Fruit fly (Drosophila melanogaster) whole organism, embryonic: ENCODE measurements around the gene mRpS31.
A peak's percentile ranks its signal among the peaks of the same experiment; 100 is the strongest.

Source experiments
- CG10209 ChIP-seq: fragments of 200-800 bp; sonication (Bioruptor generic); optimal IDR thresholded peaks from 3 replicates; lab custom pipeline; 2017; ENCODE audit warnings: missing biosample characterization, mild to moderate bottlenecking, missing genetic modification characterization, missing genetic modification reagents
- CG10267 ChIP-seq: fragments of 200-800 bp; sonication (Bioruptor generic); optimal IDR thresholded peaks from 2 replicates; lab custom pipeline; 2018; ENCODE audit warnings: missing biosample characterization, mild to moderate bottlenecking, missing genetic modification characterization, moderate library complexity
- CG10321 ChIP-seq: fragments of 200-800 bp; sonication (Bioruptor generic); IDR thresholded peaks from 2 replicates; pipeline ENCODE4 v1.3.6; 2022; ENCODE audit warnings: missing biosample characterization, missing genetic modification characterization
- CG11398 ChIP-seq: fragments of 200-800 bp; sonication (Bioruptor generic); optimal IDR thresholded peaks from 2 replicates; lab custom pipeline; 2016; ENCODE audit warnings: missing biosample characterization, missing genetic modification characterization
- CG11456 ChIP-seq: fragments of 200-800 bp; sonication (Bioruptor generic); IDR thresholded peaks from 3 replicates; pipeline ENCODE4 v1.3.6; 2022; ENCODE audit warnings: missing biosample characterization, missing genetic modification characterization
- CG14667 ChIP-seq: fragments of 200-800 bp; sonication (Bioruptor generic); IDR thresholded peaks from 2 replicates; pipeline ENCODE4 v1.3.6; 2022; ENCODE audit warnings: missing biosample characterization, missing genetic modification characterization
- CG14965 ChIP-seq: fragments of 200-800 bp; sonication (Bioruptor generic); optimal IDR thresholded peaks from 2 replicates; lab custom pipeline; 2016; ENCODE audit warnings: missing biosample characterization, missing genetic modification characterization, borderline replicate concordance
- CG15479 ChIP-seq: fragments of 200-800 bp; sonication (Bioruptor generic); optimal IDR thresholded peaks from 3 replicates; lab custom pipeline; 2019; ENCODE audit warnings: missing biosample characterization, mild to moderate bottlenecking, missing genetic modification characterization, moderate library complexity
- CG1832 ChIP-seq: fragments of 200-800 bp; sonication (Bioruptor generic); optimal IDR thresholded peaks from 2 replicates; lab custom pipeline; 2017; ENCODE audit warnings: missing biosample characterization, mild to moderate bottlenecking, missing genetic modification characterization, inconsistent platforms
- CG2199 ChIP-seq: fragments of 200-800 bp; sonication (Bioruptor generic); IDR thresholded peaks from 3 replicates; pipeline ENCODE4 v1.3.6; 2022; ENCODE audit warnings: missing biosample characterization, missing genetic modification characterization
- CG2712 ChIP-seq: fragments of 200-800 bp; optimal IDR thresholded peaks from 3 replicates; lab custom pipeline; 2019; ENCODE audit warnings: missing biosample characterization, mild to moderate bottlenecking, missing genetic modification characterization, moderate library complexity
- CG42726 ChIP-seq: fragments of 200-800 bp; sonication (Bioruptor generic); IDR thresholded peaks from 2 replicates; pipeline ENCODE4 v1.3.6; 2022; ENCODE audit warnings: missing biosample characterization, missing genetic modification characterization; ENCODE audit not compliant: partially characterized antibody
- CG4360 ChIP-seq: fragments of 200-800 bp; sonication (Bioruptor generic); IDR thresholded peaks from 2 replicates; pipeline ENCODE4 v1.3.6; 2022; ENCODE audit warnings: missing biosample characterization, missing genetic modification characterization
- CG6254 ChIP-seq: fragments of 200-800 bp; sonication (Bioruptor generic); optimal IDR thresholded peaks from 3 replicates; lab custom pipeline; 2017; ENCODE audit warnings: mild to moderate bottlenecking, missing biosample characterization, missing genetic modification reagents, missing genetic modification characterization
- CG8290 ChIP-seq, 3 experiments: fragments of 200-800 bp; sonication (Bioruptor generic); optimal IDR thresholded peaks; 2 replicates each; lab custom pipeline; 2016 to 2019; ENCODE audit warnings: missing biosample characterization in 3 of 3, missing genetic modification characterization in 3 of 3, mild to moderate bottlenecking in 2 of 3, moderate library complexity in 1 of 3
- D19A ChIP-seq: fragments of 200-800 bp; optimal IDR thresholded peaks from 3 replicates; lab custom pipeline; 2019; ENCODE audit warnings: missing biosample characterization, mild to moderate bottlenecking, missing genetic modification characterization, moderate library complexity
- Dll ChIP-seq: fragments of 200-800 bp; sonication (Bioruptor generic); IDR thresholded peaks from 4 replicates; pipeline ENCODE4 v1.3.6; 2022; ENCODE audit warnings: missing biosample characterization, missing genetic modification characterization; ENCODE audit not compliant: partially characterized antibody
- Doc3 ChIP-seq: fragments of 200-800 bp; sonication (Bioruptor generic); IDR thresholded peaks from 3 replicates; pipeline ENCODE4 v1.3.6; 2022; ENCODE audit warnings: missing biosample characterization, missing genetic modification characterization; ENCODE audit not compliant: partially characterized antibody
- Dp ChIP-seq: fragments of 200-800 bp; sonication (Bioruptor generic); optimal IDR thresholded peaks from 2 replicates; lab custom pipeline; 2018; ENCODE audit warnings: missing biosample characterization, mild to moderate bottlenecking, missing genetic modification characterization, moderate library complexity
- Hmx ChIP-seq: fragments of 200-800 bp; sonication (Bioruptor generic); optimal IDR thresholded peaks from 2 replicates; lab custom pipeline; 2016; ENCODE audit warnings: missing biosample characterization, missing genetic modification characterization
- Lhr ChIP-seq: fragments of 200-800 bp; sonication (Bioruptor generic); optimal IDR thresholded peaks from 3 replicates; lab custom pipeline; 2017; ENCODE audit warnings: mild to moderate bottlenecking, missing biosample characterization, missing genetic modification reagents, missing genetic modification characterization
- MTF-1 ChIP-seq: fragments of 200-800 bp; sonication (Bioruptor generic); optimal IDR thresholded peaks from 2 replicates; lab custom pipeline; 2018; ENCODE audit warnings: missing biosample characterization, mild to moderate bottlenecking, missing genetic modification characterization, borderline replicate concordance
- Nf-YC ChIP-seq: fragments of 200-800 bp; optimal IDR thresholded peaks from 3 replicates; lab custom pipeline; 2019; ENCODE audit warnings: missing biosample characterization, mild to moderate bottlenecking, missing genetic modification characterization, moderate library complexity
- Tbp ChIP-seq: fragments of >200 bp; optimal IDR thresholded peaks from 2 replicates; lab custom pipeline; 2018; ENCODE audit warnings: missing biosample characterization, missing genetic modification characterization
- Usf ChIP-seq: fragments of 200-800 bp; sonication (Bioruptor generic); optimal IDR thresholded peaks from 2 replicates; lab custom pipeline; 2017; ENCODE audit warnings: missing genotype, missing biosample characterization, missing genetic modification characterization
- ac ChIP-seq: fragments of 200-800 bp; sonication (Bioruptor generic); optimal IDR thresholded peaks from 3 replicates; lab custom pipeline; 2017; ENCODE audit warnings: missing biosample characterization, mild to moderate bottlenecking, missing genetic modification characterization
- amos ChIP-seq: fragments of 200-800 bp; sonication (Bioruptor generic); IDR thresholded peaks from 2 replicates; pipeline ENCODE4 v1.3.6; 2022; ENCODE audit warnings: missing biosample characterization, missing genetic modification characterization; ENCODE audit not compliant: partially characterized antibody
- az2 ChIP-seq: fragments of 200-800 bp; sonication (Bioruptor generic); optimal IDR thresholded peaks from 3 replicates; lab custom pipeline; 2016; ENCODE audit warnings: missing biosample characterization, missing genetic modification characterization
- cas ChIP-seq: fragments of 200-800 bp; sonication (Bioruptor generic); IDR thresholded peaks from 2 replicates; pipeline ENCODE4 v1.3.6; 2022; ENCODE audit warnings: missing biosample characterization, missing genetic modification characterization
- ci ChIP-seq: fragments of 200-800 bp; sonication (Bioruptor generic); IDR thresholded peaks from 3 replicates; pipeline ENCODE4 v1.3.6; 2022; ENCODE audit warnings: missing biosample characterization, missing genetic modification characterization
- crol ChIP-seq: fragments of 200-800 bp; sonication (Bioruptor generic); IDR thresholded peaks from 2 replicates; pipeline ENCODE4 v1.3.6; 2022; ENCODE audit warnings: missing biosample characterization, missing genetic modification characterization
- cwo ChIP-seq: fragments of 200-800 bp; sonication (Bioruptor generic); optimal IDR thresholded peaks from 3 replicates; lab custom pipeline; 2017; ENCODE audit warnings: missing biosample characterization, missing genetic modification characterization, mild to moderate bottlenecking, moderate library complexity, missing genetic modification reagents
- disco-r ChIP-seq: fragments of 200-800 bp; sonication (Bioruptor generic); optimal IDR thresholded peaks from 2 replicates; lab custom pipeline; 2016; ENCODE audit warnings: missing biosample characterization, missing genetic modification characterization
- dysf ChIP-seq: fragments of 200-800 bp; sonication (Bioruptor generic); IDR thresholded peaks from 3 replicates; pipeline ENCODE4 v1.3.6; 2022; ENCODE audit warnings: missing biosample characterization, missing genetic modification characterization
- gro ChIP-seq: fragments of 200-800 bp; sonication (Bioruptor generic); optimal IDR thresholded peaks from 2 replicates; lab custom pipeline; 2016; ENCODE audit warnings: missing biosample characterization, missing genetic modification characterization
- hbn ChIP-seq: fragments of 200-800 bp; sonication (Bioruptor generic); IDR thresholded peaks from 2 replicates; pipeline ENCODE4 v1.3.6; 2022; ENCODE audit warnings: missing biosample characterization, missing genetic modification characterization; ENCODE audit not compliant: partially characterized antibody
- hkb ChIP-seq, 2 experiments: fragments of 200-800 bp in 1 of 2; fragments of >200 bp in 1 of 2; sonication (Bioruptor generic) in 1 of 2; IDR thresholded peaks in 1 of 2; optimal IDR thresholded peaks in 1 of 2; 2 replicates each; pipeline versions ENCODE4 v1.3.6 to Lab custom; 2017 to 2022; ENCODE audit warnings: missing biosample characterization in 1 of 2, missing genetic modification characterization in 1 of 2
- hth ChIP-seq: fragments of >200 bp; optimal IDR thresholded peaks from 2 replicates; lab custom pipeline; 2017; ENCODE audit warnings: inconsistent platforms
- kah ChIP-seq: fragments of 200-800 bp; sonication (Bioruptor generic); optimal IDR thresholded peaks from 2 replicates; lab custom pipeline; 2018; ENCODE audit warnings: missing biosample characterization, mild to moderate bottlenecking, missing genetic modification characterization
- lmd ChIP-seq: fragments of 200-800 bp; sonication (Bioruptor generic); IDR thresholded peaks from 2 replicates; pipeline ENCODE4 v1.3.6; 2022; ENCODE audit warnings: missing biosample characterization, missing genetic modification characterization
- nom ChIP-seq: fragments of 200-800 bp; sonication (Bioruptor generic); optimal IDR thresholded peaks from 2 replicates; lab custom pipeline; 2017; ENCODE audit warnings: missing biosample characterization, missing genetic modification characterization, mild to moderate bottlenecking, moderate library complexity, missing genetic modification reagents
- pum ChIP-seq: fragments of 200-800 bp; sonication (Bioruptor generic); optimal IDR thresholded peaks from 2 replicates; lab custom pipeline; 2016; ENCODE audit warnings: missing biosample characterization, missing genetic modification characterization
- repo ChIP-seq: fragments of 200-800 bp; sonication (Bioruptor generic); optimal IDR thresholded peaks from 2 replicates; lab custom pipeline; 2016; ENCODE audit warnings: missing biosample characterization, missing genetic modification characterization
- run ChIP-seq: fragments of 200-800 bp; sonication (Bioruptor generic); optimal IDR thresholded peaks from 3 replicates; lab custom pipeline; 2018; ENCODE audit warnings: missing biosample characterization, mild to moderate bottlenecking, missing genetic modification characterization
- scrt ChIP-seq: fragments of 200-800 bp; sonication (Bioruptor generic); optimal IDR thresholded peaks from 2 replicates; lab custom pipeline; 2018; ENCODE audit warnings: missing biosample characterization, mild to moderate bottlenecking, missing genetic modification characterization, moderate library complexity
- slou ChIP-seq: fragments of 200-800 bp; sonication (Bioruptor generic); optimal IDR thresholded peaks from 3 replicates; lab custom pipeline; 2016; ENCODE audit warnings: missing biosample characterization, missing genetic modification characterization
- tin ChIP-seq: fragments of 200-800 bp; sonication (Bioruptor generic); optimal IDR thresholded peaks from 3 replicates; lab custom pipeline; 2016; ENCODE audit warnings: missing biosample characterization, missing genetic modification characterization
- zfh1 ChIP-seq: fragments of 200-800 bp; sonication (Bioruptor generic); IDR thresholded peaks from 3 replicates; pipeline ENCODE4 v1.3.6; 2022; ENCODE audit warnings: missing biosample characterization, missing genetic modification characterization

The mRpS31 gene

dm6 chr3L:16023020-16023648 is 18.1 kb downstream of the mRpS31 start, which contains the start of gene Notum (continued):
- no peak for TF ChIP-seq Usf (GFP tag; lab: Kevin White, UChicago)
- no peak for TF ChIP-seq lmd
- peak; percentile 43 for TF ChIP-seq CG4360 (GFP tag; lab: Robert Waterston, UW)
- no peak for TF ChIP-seq hth (lab: Kevin White, UChicago)
- TF ChIP-seq MTF-1 (GFP tag; lab: Kevin White, UChicago) = peak; percentile 13
- no peak for TF ChIP-seq repo (GFP tag; lab: Kevin White, UChicago)
- TF ChIP-seq crol (GFP tag; lab: Robert Waterston, UW) = 0 out of 2 replicates have a peak, but pooled peaks have one; percentile 20
- peak; percentile 3 for TF ChIP-seq ac (GFP tag; lab: Kevin White, UChicago)
- TF ChIP-seq az2 (GFP tag; lab: Kevin White, UChicago) = no peak
- TF ChIP-seq gro = no peak
- TF ChIP-seq Tbp = no peak
- TF ChIP-seq CG42726 (GFP tag; lab: Robert Waterston, UW) = 0 out of 2 replicates have a peak, but pooled peaks have one; percentile 7
- TF ChIP-seq nom (GFP tag; lab: Kevin White, UChicago) = no peak
- no peak for TF ChIP-seq run (tag; lab: Kevin White, UChicago)
- no peak for TF ChIP-seq cas
- TF ChIP-seq CG15479 = peak; percentile 91
- TF ChIP-seq CG2199 (GFP tag; lab: Robert Waterston, UW) = peak; percentile 88; the same call in 2 of the 3 replicates
- peak; percentile 69 for TF ChIP-seq CG1832
- no peak for TF ChIP-seq CG6254
- TF ChIP-seq disco-r (GFP tag; lab: Kevin White, UChicago) = no peak
- no peak for TF ChIP-seq cwo (GFP tag; lab: Kevin White, UChicago)
- TF ChIP-seq tin (GFP tag; lab: Kevin White, UChicago) = no peak
- TF ChIP-seq amos (GFP tag; lab: Robert Waterston, UW) = peak; percentile 38; the same call in 1 of the 2 replicates
- TF ChIP-seq hbn (GFP tag; lab: Robert Waterston, UW) = no peak
- no peak for TF ChIP-seq Dp (GFP tag; lab: Kevin White, UChicago)
- no peak for TF ChIP-seq CG14667 (GFP tag; lab: Robert Waterston, UW)
- no peak for TF ChIP-seq CG10209 (GFP tag; lab: Kevin White, UChicago)
- 0 out of 3 replicates have a peak, but pooled peaks have one; percentile 41 for TF ChIP-seq zfh1
- TF ChIP-seq slou (GFP tag; lab: Kevin White, UChicago) = no peak
- no peak for TF ChIP-seq D19A (tag; lab: Kevin White, UChicago)
- TF ChIP-seq Nf-YC (tag; lab: Kevin White, UChicago) = no peak
- TF ChIP-seq hkb (optimal IDR thresholded peaks at IDR 0.05; lab: Kevin White, UChicago) = no peak
- no peak for TF ChIP-seq hkb (GFP tag; IDR thresholded peaks at IDR 0.05; lab: Robert Waterston, UW)
- TF ChIP-seq Dll = peak; percentile 51; the same call in 3 of the 4 replicates
- TF ChIP-seq dysf (GFP tag; lab: Robert Waterston, UW) = no peak
- no peak for TF ChIP-seq Hmx (GFP tag; lab: Kevin White, UChicago)
- no peak for TF ChIP-seq Doc3 (GFP tag; lab: Robert Waterston, UW)
- no peak for TF ChIP-seq CG10267 (tag; lab: Kevin White, UChicago)
- no peak for TF ChIP-seq CG8290 (GFP tag; optimal IDR thresholded peaks at IDR 0.05; lab: Kevin White, UChicago)
- TF ChIP-seq CG8290 (tag; optimal IDR thresholded peaks at IDR 0.05; lab: Kevin White, UChicago) = no peak
- TF ChIP-seq CG14965 (GFP tag; lab: Kevin White, UChicago) = no peak
- peak; percentile 9 for TF ChIP-seq CG2712 (tag; lab: Kevin White, UChicago)
- TF ChIP-seq ci (GFP tag; lab: Robert Waterston, UW) = peak; percentile 40; the same call in 1 of the 3 replicates
- TF ChIP-seq kah = peak; percentile 40
- no peak for TF ChIP-seq CG10321 (GFP tag; lab: Robert Waterston, UW)
- no peak for TF ChIP-seq Lhr (GFP tag; lab: Kevin White, UChicago)
- TF ChIP-seq scrt (GFP tag; lab: Kevin White, UChicago) = no peak
- 0 out of 3 replicates have a peak, but pooled peaks have one; percentile 30 for TF ChIP-seq CG11456 (GFP tag; lab: Robert Waterston, UW)
- no peak for TF ChIP-seq CG11398 (GFP tag; lab: Kevin White, UChicago)
- TF ChIP-seq pum = no peak
